Worm (Caenorhabditis elegans) whole organism, late embryonic: ENCODE data around the gene pdfr-1.
"Not testable (repeated sequence)": the region's sequence is repeated elsewhere in the genome, so short reads cannot be mapped to it uniquely, and the experiment has no call there.

Experiments
- K02D7.2 ChIP-seq: sonication (generic microtip); optimal IDR thresholded peaks from 2 replicates; lab custom pipeline; 2017; ENCODE audit warnings: mild to moderate bottlenecking, missing genetic modification characterization, missing compliant biosample characterization
- ama-1 ChIP-seq: fragments of 150-350 bp; optimal IDR thresholded peaks from 2 replicates; lab custom pipeline; 2014
- ceh-24 ChIP-seq: sonication (generic microtip); optimal IDR thresholded peaks from 2 replicates; lab custom pipeline; 2016; ENCODE audit warnings: mild to moderate bottlenecking, missing genetic modification characterization, missing compliant biosample characterization
- ceh-30 ChIP-seq: fragments of 150-350 bp; optimal IDR thresholded peaks from 2 replicates; lab custom pipeline; 2014; ENCODE audit warnings: missing biosample characterization, missing genetic modification characterization
- elt-2 ChIP-seq: sonication (generic microtip); optimal IDR thresholded peaks from 2 replicates; lab custom pipeline; 2016; ENCODE audit warnings: missing genetic modification reagents, missing genetic modification characterization, missing compliant biosample characterization
- fkh-10 ChIP-seq: fragments of 150-350 bp; optimal IDR thresholded peaks from 2 replicates; lab custom pipeline; 2014; ENCODE audit warnings: missing biosample characterization, missing genetic modification reagents, missing genetic modification characterization
- hlh-30 ChIP-seq: sonication (generic microtip); optimal IDR thresholded peaks from 2 replicates; lab custom pipeline; 2017; ENCODE audit warnings: antibody characterized with exemption, missing genetic modification characterization, missing compliant biosample characterization; ENCODE audit not compliant: insufficient read depth
- lin-11 ChIP-seq: fragments of 200-800 bp; sonication (Bioruptor generic); optimal IDR thresholded peaks from 2 replicates; lab custom pipeline; 2018; ENCODE audit warnings: mild to moderate bottlenecking, missing genetic modification characterization, missing compliant biosample characterization
- mec-3 ChIP-seq: sonication (generic microtip); optimal IDR thresholded peaks from 2 replicates; lab custom pipeline; 2016; ENCODE audit warnings: borderline replicate concordance, missing genetic modification characterization, missing compliant biosample characterization
- npax-4 ChIP-seq: sonication (generic microtip); optimal IDR thresholded peaks from 2 replicates; lab custom pipeline; 2016; ENCODE audit warnings: missing genetic modification characterization, missing compliant biosample characterization
- pag-3 ChIP-seq: sonication (generic microtip); optimal IDR thresholded peaks from 2 replicates; lab custom pipeline; 2016; ENCODE audit warnings: missing compliant biosample characterization, missing genetic modification characterization, borderline replicate concordance
- sox-4 ChIP-seq: sonication (generic microtip); optimal IDR thresholded peaks from 2 replicates; lab custom pipeline; 2017; ENCODE audit warnings: mild to moderate bottlenecking, missing genetic modification characterization, inconsistent platforms, missing compliant biosample characterization
- tbx-2 ChIP-seq: sonication (generic microtip); optimal IDR thresholded peaks from 2 replicates; lab custom pipeline; 2016; ENCODE audit warnings: missing genetic modification characterization, missing compliant biosample characterization
- zip-5 ChIP-seq: sonication (generic microtip); optimal IDR thresholded peaks from 2 replicates; lab custom pipeline; 2016; ENCODE audit warnings: missing genetic modification characterization, missing compliant biosample characterization

DNA sequence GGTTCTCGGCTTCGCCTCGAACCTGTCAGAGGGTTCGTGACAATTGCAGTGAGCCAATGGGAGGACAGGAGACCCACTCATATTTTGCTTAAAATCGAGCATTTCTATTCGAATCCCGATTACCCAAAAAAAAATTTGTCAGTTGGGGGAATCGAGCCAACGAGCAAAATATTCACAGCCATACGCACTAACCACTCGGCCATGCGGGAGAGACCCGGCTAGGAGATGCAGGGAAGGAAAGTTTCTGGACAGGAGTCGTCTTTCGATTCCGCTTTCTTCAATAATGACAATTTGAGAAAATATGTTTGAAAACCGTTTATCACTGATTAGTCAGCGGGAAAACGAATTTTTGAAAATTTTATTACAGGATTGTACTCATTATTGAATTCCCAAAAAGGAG lies 9.8 kb upstream of the pdfr-1 start:
- TF ChIP-seq elt-2 (tag; lab: Kevin White, UChicago); tbx-2 (tag; lab: Kevin White, UChicago); lin-11; K02D7.2 (tag; lab: Kevin White, UChicago); mec-3; ama-1 (lab: Kevin White, UChicago); ceh-24; npax-4 (tag; lab: Kevin White, UChicago); zip-5 (tag; lab: Kevin White, UChicago); ceh-30 (tag; lab: Kevin White, UChicago); hlh-30; pag-3 (tag; lab: Kevin White, UChicago); sox-4 (tag; lab: Kevin White, UChicago); fkh-10: not testable (repeated sequence)
